Fruit fly (Drosophila melanogaster) whole organism, embryonic: Measurements from ENCODE around the gene Ir87a.

Experiments used
- Atf6 ChIP-seq: fragments of 200-800 bp; sonication (Bioruptor generic); IDR thresholded peaks from 2 replicates; pipeline ENCODE4 v1.3.6; 2022; ENCODE audit warnings: missing biosample characterization, missing genetic modification characterization
- B-H1 ChIP-seq: fragments of 200-800 bp; sonication (Bioruptor generic); IDR thresholded peaks from 3 replicates; pipeline ENCODE4 v1.3.6; 2022; ENCODE audit warnings: missing biosample characterization, missing genetic modification characterization
- CG1024 ChIP-seq: fragments of 200-800 bp; sonication (Bioruptor generic); IDR thresholded peaks from 2 replicates; pipeline ENCODE4 v1.3.6; 2022; ENCODE audit warnings: missing biosample characterization, missing genetic modification characterization
- CG10654 ChIP-seq: fragments of 200-800 bp; sonication (Bioruptor generic); optimal IDR thresholded peaks from 2 replicates; lab custom pipeline; 2016; ENCODE audit warnings: missing biosample characterization, missing genetic modification characterization
- CG12155 ChIP-seq: fragments of 200-800 bp; sonication (Bioruptor generic); optimal IDR thresholded peaks from 3 replicates; lab custom pipeline; 2016; ENCODE audit warnings: missing biosample characterization, missing genetic modification characterization
- CG12299 ChIP-seq: fragments of 200-800 bp; sonication (Bioruptor generic); optimal IDR thresholded peaks from 2 replicates; lab custom pipeline; 2018; ENCODE audit warnings: missing biosample characterization, mild to moderate bottlenecking, missing genetic modification characterization
- CG14860 ChIP-seq: fragments of 200-800 bp; sonication (Bioruptor generic); IDR thresholded peaks from 3 replicates; pipeline ENCODE4 v1.3.6; 2022; ENCODE audit warnings: missing biosample characterization, missing genetic modification characterization; ENCODE audit not compliant: partially characterized antibody
- CG1602 ChIP-seq: fragments of 200-800 bp; sonication (Bioruptor generic); optimal IDR thresholded peaks from 3 replicates; lab custom pipeline; 2016; ENCODE audit warnings: missing biosample characterization, missing genetic modification characterization
- CG17328 ChIP-seq: fragments of 200-800 bp; sonication (Bioruptor generic); IDR thresholded peaks from 2 replicates; pipeline ENCODE4 v1.3.6; 2022; ENCODE audit warnings: missing biosample characterization, missing genetic modification characterization
- CG18011 ChIP-seq: fragments of 200-800 bp; sonication (Bioruptor generic); optimal IDR thresholded peaks from 2 replicates; lab custom pipeline; 2017; ENCODE audit warnings: missing biosample characterization, missing genetic modification characterization, mild to moderate bottlenecking, moderate library complexity, missing genotype
- CG18599 ChIP-seq: fragments of 200-800 bp; sonication (Bioruptor generic); optimal IDR thresholded peaks from 3 replicates; lab custom pipeline; 2017; ENCODE audit warnings: missing biosample characterization, missing genetic modification characterization, mild to moderate bottlenecking, moderate library complexity, missing genetic modification reagents
- CG30403 ChIP-seq: fragments of 200-800 bp; sonication (Bioruptor generic); optimal IDR thresholded peaks from 3 replicates; lab custom pipeline; 2016; ENCODE audit warnings: missing biosample characterization, missing genetic modification characterization
- CG34422 ChIP-seq: fragments of 200-800 bp; sonication (Bioruptor generic); IDR thresholded peaks from 3 replicates; pipeline ENCODE4 v1.3.6; 2022; ENCODE audit warnings: missing biosample characterization, missing genetic modification characterization
- CG4617 ChIP-seq: fragments of 200-800 bp; sonication (Bioruptor generic); optimal IDR thresholded peaks from 3 replicates; lab custom pipeline; 2016; ENCODE audit warnings: missing biosample characterization, missing genetic modification characterization, borderline replicate concordance
- CG6654 ChIP-seq: fragments of 200-800 bp; sonication (Bioruptor generic); optimal IDR thresholded peaks from 2 replicates; lab custom pipeline; 2017; ENCODE audit warnings: missing biosample characterization, mild to moderate bottlenecking, missing genetic modification characterization
- CG7556 ChIP-seq: fragments of 200-800 bp; sonication (Bioruptor generic); optimal IDR thresholded peaks from 2 replicates; lab custom pipeline; 2017; ENCODE audit warnings: missing biosample characterization, mild to moderate bottlenecking, missing genetic modification characterization
- CG7928 ChIP-seq: fragments of 200-800 bp; sonication (Bioruptor generic); optimal IDR thresholded peaks from 2 replicates; lab custom pipeline; 2017; ENCODE audit warnings: missing biosample characterization, mild to moderate bottlenecking, missing genetic modification characterization
- CG9876 ChIP-seq: fragments of 200-800 bp; sonication (Bioruptor generic); optimal IDR thresholded peaks from 2 replicates; lab custom pipeline; 2016; ENCODE audit warnings: missing biosample characterization, missing genetic modification characterization
- E2f2 ChIP-seq: fragments of 200-800 bp; sonication (Bioruptor generic); IDR thresholded peaks from 2 replicates; pipeline ENCODE4 v1.3.6; 2022; ENCODE audit warnings: missing biosample characterization, missing genetic modification characterization
- Hr51 ChIP-seq, 2 experiments: fragments of 200-800 bp; sonication (Bioruptor generic); optimal IDR thresholded peaks; 2 replicates in 1 of 2; 3 replicates in 1 of 2; lab custom pipeline; 2016 to 2018; ENCODE audit warnings: missing biosample characterization in 2 of 2, missing genetic modification characterization in 2 of 2, mild to moderate bottlenecking in 1 of 2, moderate library complexity in 1 of 2
- Jarid2 ChIP-seq: fragments of 200-800 bp; sonication (Bioruptor generic); optimal IDR thresholded peaks from 3 replicates; lab custom pipeline; 2017; ENCODE audit warnings: mild to moderate bottlenecking, missing biosample characterization, missing genetic modification reagents, missing genetic modification characterization
- Poxn ChIP-seq: fragments of 200-800 bp; sonication (Bioruptor generic); IDR thresholded peaks from 2 replicates; pipeline ENCODE4 v1.3.6; 2022; ENCODE audit warnings: missing biosample characterization, missing genetic modification characterization
- Six4 ChIP-seq: fragments of 200-800 bp; sonication (Bioruptor generic); optimal IDR thresholded peaks from 2 replicates; lab custom pipeline; 2016; ENCODE audit warnings: missing biosample characterization, missing genetic modification characterization
- Trl ChIP-seq, 3 experiments: fragments of >200 bp in 2 of 3; fragments of 200-800 bp in 1 of 3; sonication (Bioruptor generic) in 1 of 3; optimal IDR thresholded peaks; 2 replicates in 1 of 3; 3 replicates in 2 of 3; lab custom pipeline; 2016 to 2017; ENCODE audit warnings: missing biosample characterization in 1 of 3, missing genetic modification characterization in 1 of 3
- Xrp1 ChIP-seq: fragments of 200-800 bp; sonication (Bioruptor generic); IDR thresholded peaks from 2 replicates; pipeline ENCODE4 v1.3.6; 2022; ENCODE audit warnings: missing biosample characterization, missing genetic modification characterization
- ab ChIP-seq: fragments of 200-800 bp; sonication (Bioruptor generic); optimal IDR thresholded peaks from 2 replicates; lab custom pipeline; 2016; ENCODE audit warnings: missing biosample characterization, missing genetic modification characterization
- ase ChIP-seq: fragments of 200-800 bp; sonication (Bioruptor generic); IDR thresholded peaks from 3 replicates; pipeline ENCODE4 v1.3.6; 2022; ENCODE audit warnings: missing biosample characterization, missing genetic modification characterization
- chinmo ChIP-seq: fragments of 200-800 bp; sonication (Bioruptor generic); IDR thresholded peaks from 4 replicates; pipeline ENCODE4 v1.3.6; 2022; ENCODE audit warnings: missing biosample characterization, missing genetic modification characterization; ENCODE audit not compliant: partially characterized antibody
- dm ChIP-seq: fragments of 200-800 bp; sonication (Bioruptor generic); optimal IDR thresholded peaks from 3 replicates; lab custom pipeline; 2016; ENCODE audit warnings: missing biosample characterization, missing genetic modification characterization
- dmrt11E ChIP-seq: fragments of 200-800 bp; sonication (Bioruptor generic); optimal IDR thresholded peaks from 3 replicates; lab custom pipeline; 2018; ENCODE audit warnings: missing biosample characterization, mild to moderate bottlenecking, missing genetic modification characterization, moderate library complexity
- exex ChIP-seq: fragments of 200-800 bp; sonication (Bioruptor generic); optimal IDR thresholded peaks from 4 replicates; lab custom pipeline; 2018; ENCODE audit warnings: missing biosample characterization, mild to moderate bottlenecking, missing genetic modification characterization, moderate library complexity
- fd96Cb ChIP-seq: fragments of 200-800 bp; sonication (Bioruptor generic); optimal IDR thresholded peaks from 2 replicates; lab custom pipeline; 2018; ENCODE audit warnings: missing biosample characterization, mild to moderate bottlenecking, missing genetic modification characterization, moderate library complexity
- gfzf ChIP-seq: fragments of 200-800 bp; sonication (Bioruptor generic); optimal IDR thresholded peaks from 2 replicates; lab custom pipeline; 2016; ENCODE audit warnings: missing biosample characterization, mild to moderate bottlenecking, missing genetic modification characterization, moderate library complexity
- kni ChIP-seq: fragments of 200-800 bp; sonication (Bioruptor generic); optimal IDR thresholded peaks from 3 replicates; lab custom pipeline; 2017; ENCODE audit warnings: mild to moderate bottlenecking, missing biosample characterization, missing genetic modification reagents, missing genetic modification characterization
- lab ChIP-seq: fragments of 200-800 bp; sonication (Bioruptor generic); optimal IDR thresholded peaks from 3 replicates; lab custom pipeline; 2017; ENCODE audit warnings: missing biosample characterization, missing genetic modification characterization, mild to moderate bottlenecking, moderate library complexity, missing genetic modification reagents
- lov ChIP-seq, 2 experiments: fragments of 200-800 bp in 1 of 2; fragments of >200 bp in 1 of 2; sonication (Bioruptor generic) in 1 of 2; IDR thresholded peaks in 1 of 2; optimal IDR thresholded peaks in 1 of 2; 2 replicates in 1 of 2; 3 replicates in 1 of 2; pipeline versions ENCODE4 v1.3.6 to Lab custom; 2017 to 2022; ENCODE audit warnings: missing biosample characterization in 1 of 2, missing genetic modification characterization in 1 of 2
- mirr ChIP-seq: fragments of 200-800 bp; sonication (Bioruptor generic); optimal IDR thresholded peaks from 3 replicates; lab custom pipeline; 2018; ENCODE audit warnings: missing biosample characterization, mild to moderate bottlenecking, missing genetic modification characterization
- oc ChIP-seq: fragments of 200-800 bp; sonication (Bioruptor generic); optimal IDR thresholded peaks from 2 replicates; lab custom pipeline; 2018; ENCODE audit warnings: missing biosample characterization, mild to moderate bottlenecking, missing genetic modification characterization, moderate library complexity
- phol ChIP-seq: fragments of 200-800 bp; sonication (Bioruptor generic); optimal IDR thresholded peaks from 3 replicates; lab custom pipeline; 2018; ENCODE audit warnings: missing biosample characterization, mild to moderate bottlenecking, missing genetic modification characterization, moderate library complexity
- pita ChIP-seq: fragments of 200-800 bp; sonication (Bioruptor generic); optimal IDR thresholded peaks from 2 replicates; lab custom pipeline; 2017; ENCODE audit warnings: missing biosample characterization, mild to moderate bottlenecking, missing genetic modification characterization
- pzg ChIP-seq: fragments of 200-800 bp; sonication (Bioruptor generic); optimal IDR thresholded peaks from 3 replicates; lab custom pipeline; 2018; ENCODE audit warnings: missing biosample characterization, mild to moderate bottlenecking, missing genetic modification characterization, moderate library complexity
- sc ChIP-seq, 3 experiments: fragments of >200 bp in 2 of 3; fragments of 200-800 bp in 1 of 3; sonication (Bioruptor generic) in 1 of 3; optimal IDR thresholded peaks; 2 replicates in 2 of 3; 3 replicates in 1 of 3; lab custom pipeline; 2017; ENCODE audit warnings: mild to moderate bottlenecking in 1 of 3, missing biosample characterization in 1 of 3, missing genetic modification characterization in 1 of 3, missing genetic modification reagents in 1 of 3
- sd ChIP-seq: fragments of 200-800 bp; sonication (Bioruptor generic); optimal IDR thresholded peaks from 3 replicates; lab custom pipeline; 2018; ENCODE audit warnings: missing biosample characterization, mild to moderate bottlenecking, missing genetic modification characterization, moderate library complexity
- sens ChIP-seq: fragments of 200-800 bp; sonication (Bioruptor generic); peaks from one replicate; lab custom pipeline; 2016; ENCODE audit warnings: missing biosample characterization, missing genetic modification characterization
- stwl ChIP-seq: fragments of 200-800 bp; sonication (Bioruptor generic); optimal IDR thresholded peaks from 3 replicates; lab custom pipeline; 2018; ENCODE audit warnings: missing biosample characterization, mild to moderate bottlenecking, missing genetic modification characterization, moderate library complexity
- trh ChIP-seq: fragments of 200-800 bp; sonication (Bioruptor generic); optimal IDR thresholded peaks from 2 replicates; lab custom pipeline; 2016; ENCODE audit warnings: missing biosample characterization, missing genetic modification characterization
- unc-4 ChIP-seq: fragments of 200-800 bp; sonication (Bioruptor generic); IDR thresholded peaks from 2 replicates; pipeline ENCODE4 v1.3.6; 2022; ENCODE audit warnings: missing biosample characterization, missing genetic modification characterization; ENCODE audit not compliant: partially characterized antibody

The Ir87a gene

dm6 chr3R:13401722-13402296 lies 18.3 kb upstream of the Ir87a start, which contains the start of gene GILT1 (continued):
- no peak for TF ChIP-seq dm (GFP tag; lab: Kevin White, UChicago)
- TF ChIP-seq CG4617 (GFP tag; lab: Kevin White, UChicago): no peak
- TF ChIP-seq trh (GFP tag; lab: Kevin White, UChicago): no peak
- TF ChIP-seq chinmo (GFP tag; lab: Robert Waterston, UW): 0 out of 4 replicates have a peak, but pooled peaks have one; percentile 62
- TF ChIP-seq lov (optimal IDR thresholded peaks at IDR 0.05; lab: Kevin White, UChicago): no peak
- TF ChIP-seq lov (GFP tag; IDR thresholded peaks at IDR 0.05; lab: Robert Waterston, UW): 0 out of 3 replicates have a peak, but pooled peaks have one; percentile 35
- TF ChIP-seq sc (optimal IDR thresholded peaks at IDR 0.05; lab: Kevin White, UChicago): no peak
- no peak for TF ChIP-seq sc (GFP tag; optimal IDR thresholded peaks at IDR 0.05; lab: Kevin White, UChicago)
- TF ChIP-seq pzg (GFP tag; lab: Kevin White, UChicago): peak; percentile 0
- TF ChIP-seq CG12299 (tag; lab: Kevin White, UChicago): no peak
- peak; percentile 0 for TF ChIP-seq kni (GFP tag; lab: Kevin White, UChicago)
- peak; percentile 5 for TF ChIP-seq oc (tag; lab: Kevin White, UChicago)
- 0 out of 2 replicates have a peak, but pooled peaks have one; percentile 16 for TF ChIP-seq unc-4 (GFP tag; lab: Robert Waterston, UW)
- TF ChIP-seq CG1602 (GFP tag; lab: Kevin White, UChicago): no peak
- TF ChIP-seq stwl (tag; lab: Kevin White, UChicago): peak; percentile 6
- no peak for TF ChIP-seq CG12155
- no peak for TF ChIP-seq dmrt11E
- no peak for TF ChIP-seq Atf6
- 0 out of 3 replicates have a peak, but pooled peaks have one; percentile 35 for TF ChIP-seq CG34422 (GFP tag; lab: Robert Waterston, UW)
- peak; percentile 12 for TF ChIP-seq phol (tag; lab: Kevin White, UChicago)
- peak; percentile 65 for TF ChIP-seq Jarid2 (GFP tag; lab: Kevin White, UChicago)
- TF ChIP-seq CG18599 (GFP tag; lab: Kevin White, UChicago): no peak
- TF ChIP-seq B-H1 (GFP tag; lab: Robert Waterston, UW): no peak
- no peak for TF ChIP-seq CG14860
- TF ChIP-seq exex: no peak
- no peak for TF ChIP-seq mirr
- TF ChIP-seq lab (GFP tag; lab: Kevin White, UChicago): no peak
- TF ChIP-seq CG18011 (GFP tag; lab: Kevin White, UChicago): peak; percentile 96
- TF ChIP-seq CG7928 (GFP tag; lab: Kevin White, UChicago): no peak
- TF ChIP-seq Hr51 (GFP tag; optimal IDR thresholded peaks at IDR 0.05; lab: Kevin White, UChicago): no peak
- TF ChIP-seq fd96Cb (tag; lab: Kevin White, UChicago): no peak
- peak; percentile 63 for TF ChIP-seq sens (GFP tag; lab: Kevin White, UChicago)
- 0 out of 2 replicates have a peak, but pooled peaks have one; percentile 9 for TF ChIP-seq Xrp1
- no peak for TF ChIP-seq CG1024 (GFP tag; lab: Robert Waterston, UW)
- no peak for TF ChIP-seq Six4
- TF ChIP-seq CG6654 (GFP tag; lab: Kevin White, UChicago): no peak
- no peak for TF ChIP-seq sd (tag; lab: Kevin White, UChicago)
- TF ChIP-seq CG17328 (GFP tag; lab: Robert Waterston, UW): 0 out of 2 replicates have a peak, but pooled peaks have one; percentile 13
- TF ChIP-seq CG30403 (GFP tag; lab: Kevin White, UChicago): no peak
- TF ChIP-seq Poxn (GFP tag; lab: Robert Waterston, UW): no peak
- no peak for TF ChIP-seq CG9876 (GFP tag; lab: Kevin White, UChicago)
- no peak for TF ChIP-seq ab
- no peak for TF ChIP-seq CG7556 (GFP tag; lab: Kevin White, UChicago)
- peak; percentile 49 for TF ChIP-seq gfzf (GFP tag; lab: Kevin White, UChicago)
- TF ChIP-seq pita (GFP tag; lab: Kevin White, UChicago): no peak
- TF ChIP-seq CG10654 (GFP tag; lab: Kevin White, UChicago): no peak
- TF ChIP-seq Trl (optimal IDR thresholded peaks at IDR 0.05; lab: Kevin White, UChicago): peak; percentile 16 to 34
- no peak for TF ChIP-seq Trl (GFP tag; optimal IDR thresholded peaks at IDR 0.05; lab: Kevin White, UChicago)
- no peak for TF ChIP-seq ase (GFP tag; lab: Robert Waterston, UW)
- TF ChIP-seq E2f2 (GFP tag; lab: Robert Waterston, UW): peak; percentile 6; the same call in 1 of the 2 replicates
